Worm (Caenorhabditis elegans) whole organism, late embryonic: Measurements from ENCODE around the gene T05C3.6.

Source experiments
- ama-1 ChIP-seq: fragments of 150-350 bp; optimal IDR thresholded peaks from 2 replicates; lab custom pipeline; 2014
- ceh-34 ChIP-seq: sonication (generic microtip); optimal IDR thresholded peaks from 2 replicates; lab custom pipeline; 2016; ENCODE audit warnings: mild to moderate bottlenecking, missing genetic modification characterization, missing compliant biosample characterization
- dmd-4 ChIP-seq: sonication (generic microtip); optimal IDR thresholded peaks from 2 replicates; lab custom pipeline; 2016; ENCODE audit warnings: borderline replicate concordance, missing genetic modification characterization, missing compliant biosample characterization
- eyg-1 ChIP-seq: sonication (generic microtip); optimal IDR thresholded peaks from 2 replicates; lab custom pipeline; 2016; ENCODE audit warnings: missing genotype, missing genetic modification characterization, missing compliant biosample characterization
- pat-9 ChIP-seq: fragments of 200-800 bp; sonication (Bioruptor generic); optimal IDR thresholded peaks from 2 replicates; lab custom pipeline; 2018; ENCODE audit warnings: mild to moderate bottlenecking, missing genetic modification characterization, moderate library complexity, missing compliant biosample characterization
- rnt-1 ChIP-seq: sonication (generic microtip); optimal IDR thresholded peaks from 2 replicates; lab custom pipeline; 2016; ENCODE audit warnings: missing genetic modification characterization, missing compliant biosample characterization

The T05C3.6 gene

ce11 chrV:5536240-5536811 is 46.1 kb downstream of the T05C3.6 start, which contains the start of the genes cox-16 and syp-2:
Gene cox-16 (minus strand): TSS chrV:5536243.
Gene syp-2 (plus strand): TSS chrV:5536487.
- TF ChIP-seq rnt-1 (tag; lab: Kevin White, UChicago): no peak
- no peak for TF ChIP-seq ama-1 (lab: Kevin White, UChicago)
- no peak for TF ChIP-seq ceh-34 (tag; lab: Kevin White, UChicago)
- no peak for TF ChIP-seq pat-9 (tag; lab: Kevin White, UChicago)
- no peak for TF ChIP-seq dmd-4 (tag; lab: Kevin White, UChicago)

- no peak for TF ChIP-seq eyg-1 (tag; lab: Kevin White, UChicago)
Measured at ce11 chrV:5538500-5538899, 48.3 kb downstream of the T05C3.6 start, which contains the start of gene cft-1. Gene cft-1 (plus strand): TSS chrV:5538800.
